Fruit fly (Drosophila melanogaster): ENCODE data around the gene CG17917.

Gene CG17917

DNA sequence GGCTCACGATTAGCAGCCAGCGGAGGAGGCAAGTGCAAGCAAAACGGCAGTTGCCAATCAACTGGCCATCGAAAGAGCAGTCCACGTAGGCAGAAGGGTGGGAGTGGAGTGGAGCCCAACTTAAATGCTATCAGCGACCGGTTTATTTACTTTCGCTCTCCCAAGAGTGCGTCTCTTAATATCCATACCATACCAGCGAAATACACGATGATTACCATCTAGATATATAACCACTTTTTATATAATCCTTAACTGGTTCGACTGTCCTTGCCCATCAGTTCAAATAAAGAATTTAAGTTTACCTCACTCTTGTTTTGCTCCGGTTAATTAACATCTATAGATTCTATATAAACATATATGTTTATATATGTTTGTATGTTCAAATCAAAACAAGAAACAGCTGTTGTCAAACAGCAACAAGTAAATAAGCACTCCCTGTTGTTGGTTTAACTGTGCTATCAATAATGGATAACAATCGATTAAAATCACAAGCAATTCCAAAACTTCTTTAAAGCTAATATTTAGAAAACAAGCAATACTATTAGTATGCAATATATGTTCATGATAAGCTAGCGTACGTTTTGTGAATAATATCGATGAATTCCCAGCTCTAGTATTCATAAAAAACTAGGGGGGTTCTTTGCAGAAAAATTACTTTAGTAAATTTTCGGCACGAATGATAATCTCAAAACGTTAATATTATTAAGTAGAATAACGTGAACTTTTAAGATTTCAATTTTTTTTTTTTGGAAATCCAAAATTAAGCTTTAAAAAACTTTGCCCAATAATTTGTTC lies 31.9 kb downstream of the CG17917 start (continued):
- TF ChIP-seq H2.0 (GFP tag; IDR thresholded peaks at IDR 0.05): no peak
- TF ChIP-seq CG12155 (GFP tag; optimal IDR thresholded peaks at IDR 0.05): peak; percentile 14
- peak; percentile 76 for TF ChIP-seq Atf6 (GFP tag; IDR thresholded peaks at IDR 0.05)
- peak; percentile 61 for TF ChIP-seq CG30020 (tag; optimal IDR thresholded peaks at IDR 0.05)
- peak; percentile 73 for TF ChIP-seq CG12769 (tag; optimal IDR thresholded peaks at IDR 0.05)
- TF ChIP-seq Usf (GFP tag; optimal IDR thresholded peaks at IDR 0.05): no peak
- peak; percentile 50 for TF ChIP-seq psq (GFP tag; optimal IDR thresholded peaks at IDR 0.05)
- TF ChIP-seq D19B (GFP tag; optimal IDR thresholded peaks at IDR 0.05): no peak
- TF ChIP-seq CG10321 (GFP tag; IDR thresholded peaks at IDR 0.05): no peak; the same call in 1 of the 2 replicates
- no peak for TF ChIP-seq dimm (GFP tag; IDR thresholded peaks at IDR 0.05)
- no peak for TF ChIP-seq fu2 (GFP tag; optimal IDR thresholded peaks at IDR 0.05)
- TF ChIP-seq NK7.1 (GFP tag; optimal IDR thresholded peaks at IDR 0.05): no peak
- TF ChIP-seq CG17612 (GFP tag; IDR thresholded peaks at IDR 0.05): no peak
- TF ChIP-seq sc (optimal IDR thresholded peaks at IDR 0.05): no peak
- no peak for TF ChIP-seq sc (GFP tag; optimal IDR thresholded peaks at IDR 0.05)
- TF ChIP-seq MBD-R2 (GFP tag; IDR thresholded peaks at IDR 0.05): peak; percentile 55; the same call in 1 of the 2 replicates
- TF ChIP-seq CG16815 (GFP tag; optimal IDR thresholded peaks at IDR 0.05): no peak
- no peak for TF ChIP-seq ken (GFP tag; IDR thresholded peaks at IDR 0.05)
- TF ChIP-seq esg (GFP tag; conservative IDR thresholded peaks at IDR 0.05): no peak
- peak; percentile 34; the same call in 1 of the 2 replicates for TF ChIP-seq CG5953 (GFP tag; IDR thresholded peaks at IDR 0.05)
- no peak for TF ChIP-seq oc (tag; optimal IDR thresholded peaks at IDR 0.05)
- TF ChIP-seq Mrtf (GFP tag; IDR thresholded peaks at IDR 0.05): no peak
- peak; percentile 10 for TF ChIP-seq Myb (GFP tag; optimal IDR thresholded peaks at IDR 0.05)
- TF ChIP-seq dm (GFP tag; optimal IDR thresholded peaks at IDR 0.05): no peak
- peak; percentile 79 for TF ChIP-seq CG7987 (GFP tag; optimal IDR thresholded peaks at IDR 0.05)
- no peak for TF ChIP-seq CG6272 (GFP tag; IDR thresholded peaks at IDR 0.05)
- no peak for TF ChIP-seq MTF-1 (GFP tag; optimal IDR thresholded peaks at IDR 0.05; ENCODE audit: borderline replicate concordance)
- peak; percentile 2 for TF ChIP-seq Hr3 (GFP tag; optimal IDR thresholded peaks at IDR 0.05)
- no peak for TF ChIP-seq CG7963 (GFP tag; IDR thresholded peaks at IDR 0.05; ENCODE audit: partially characterized antibody)
- TF ChIP-seq Six4 (GFP tag; optimal IDR thresholded peaks at IDR 0.05): peak; percentile 15
- TF ChIP-seq zen2 (GFP tag; IDR thresholded peaks at IDR 0.05; ENCODE audit: partially characterized antibody): no peak
- TF ChIP-seq ranshi (GFP tag; IDR thresholded peaks at IDR 0.05): no peak; the same call in 1 of the 2 replicates
- peak; percentile 59 for TF ChIP-seq CG2120 (GFP tag; optimal IDR thresholded peaks at IDR 0.05)
- TF ChIP-seq Antp (GFP tag; optimal IDR thresholded peaks at IDR 0.05): no peak
- peak; percentile 83 for TF ChIP-seq lab (GFP tag; optimal IDR thresholded peaks at IDR 0.05)
- TF ChIP-seq CG14667 (GFP tag; IDR thresholded peaks at IDR 0.05): no peak
- peak; percentile 64; the same call in 1 of the 2 replicates for TF ChIP-seq sob (GFP tag; IDR thresholded peaks at IDR 0.05)
- peak; percentile 34 for TF ChIP-seq Nf-YC (tag; optimal IDR thresholded peaks at IDR 0.05)
- peak; percentile 65; the same call in 1 of the 2 replicates for TF ChIP-seq CG14014 (GFP tag; IDR thresholded peaks at IDR 0.05)
- TF ChIP-seq Abd-B (GFP tag; optimal IDR thresholded peaks at IDR 0.05): no peak
- peak; percentile 20 for TF ChIP-seq pzg (GFP tag; optimal IDR thresholded peaks at IDR 0.05)
- no peak for TF ChIP-seq CG11093 (GFP tag; IDR thresholded peaks at IDR 0.05)
- TF ChIP-seq gce (GFP tag; IDR thresholded peaks at IDR 0.05): 0 out of 3 replicates have a peak, but pooled peaks have one; percentile 30
- peak; percentile 19; the same call in 1 of the 2 replicates for TF ChIP-seq hbn (GFP tag; IDR thresholded peaks at IDR 0.05; ENCODE audit: partially characterized antibody)
- no peak for TF ChIP-seq CG17802 (tag; optimal IDR thresholded peaks at IDR 0.05)
- no peak for TF ChIP-seq dmrt11E (tag; optimal IDR thresholded peaks at IDR 0.05)
- no peak for TF ChIP-seq zf30C (GFP tag; optimal IDR thresholded peaks at IDR 0.05)
- no peak for TF ChIP-seq HLH54F (GFP tag; optimal IDR thresholded peaks at IDR 0.05)
- TF ChIP-seq lilli (GFP tag; optimal IDR thresholded peaks at IDR 0.05): peak; percentile 52
- TF ChIP-seq CG9727 (GFP tag; optimal IDR thresholded peaks at IDR 0.05): peak; percentile 53
